Worm (Caenorhabditis elegans): ENCODE results near the gene vps-41.

vps-41 gene

ce11 chrX:5279170-5279635 lies 4.4 kb upstream of the vps-41 start, which contains the start of gene Y34B4A.2:
Y34B4A.2 (plus strand) TSS chrX:5279497.
- TF ChIP-seq tab-1 (GFP tag; IDR thresholded peaks at IDR 0.05) = no peak
- TF ChIP-seq flt-1 (GFP tag; IDR thresholded peaks at IDR 0.05) = 0 out of 2 replicates have a peak, but pooled peaks have one; percentile 37
- no peak for TF ChIP-seq ztf-23 (GFP tag; IDR thresholded peaks at IDR 0.05)
- TF ChIP-seq med-1 (GFP tag; optimal IDR thresholded peaks at IDR 0.05; ENCODE audit: insufficient read depth) = no peak
- no peak for TF ChIP-seq ref-1 (GFP tag; conservative IDR thresholded peaks at IDR 0.05)

ce11 chrX:5279674-5280073 lies 4.0 kb upstream of the vps-41 start, which contains the start of gene rga-8:
rga-8 (minus strand) TSS chrX:5279774.
- TF ChIP-seq tab-1 (GFP tag; IDR thresholded peaks at IDR 0.05) (no peak), cog-1 (tag; optimal IDR thresholded peaks at IDR 0.05) (no peak), ztf-23 (GFP tag; IDR thresholded peaks at IDR 0.05) (no peak), T22C8.4 (GFP tag; IDR thresholded peaks at IDR 0.05) (no peak), flt-1 (GFP tag; IDR thresholded peaks at IDR 0.05) (no peak), ref-1 (GFP tag; conservative IDR thresholded peaks at IDR 0.05) (no peak), ztf-29 (GFP tag; IDR thresholded peaks at IDR 0.05) (no peak), med-1 (GFP tag; optimal IDR thresholded peaks at IDR 0.05; ENCODE audit: insufficient read depth) (no peak), klf-2 (GFP tag; conservative IDR thresholded peaks at IDR 0.05) (no peak)

DNA sequence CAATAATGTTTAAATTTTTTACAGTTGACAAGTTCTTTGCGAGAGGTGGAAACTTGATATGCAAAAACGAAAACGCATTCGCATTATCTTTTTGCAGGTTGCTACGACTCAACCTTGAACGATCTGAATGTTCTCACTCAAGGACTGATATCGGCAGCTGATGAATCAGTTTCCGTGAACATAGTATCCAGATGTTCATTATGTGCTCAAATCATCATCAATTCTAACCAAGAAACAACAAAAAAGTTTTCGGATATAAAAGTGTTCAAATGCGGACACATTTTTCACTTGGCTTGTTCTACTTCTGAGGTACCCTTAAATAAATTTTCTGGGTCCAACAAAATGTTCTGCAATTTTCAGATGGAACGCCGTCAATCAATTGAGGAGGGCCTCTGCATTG lies 5.5 kb downstream of the vps-41 start:
- no peak for TF ChIP-seq flt-1 (GFP tag; IDR thresholded peaks at IDR 0.05)
- no peak for TF ChIP-seq ztf-29 (GFP tag; IDR thresholded peaks at IDR 0.05)
- TF ChIP-seq cog-1 (tag; optimal IDR thresholded peaks at IDR 0.05) = no peak
- TF ChIP-seq T22C8.4 (GFP tag; IDR thresholded peaks at IDR 0.05) = no peak
- TF ChIP-seq ztf-23 (GFP tag; IDR thresholded peaks at IDR 0.05) = no peak
- TF ChIP-seq ref-1 (GFP tag; conservative IDR thresholded peaks at IDR 0.05) = no peak
- TF ChIP-seq klf-2 (GFP tag; conservative IDR thresholded peaks at IDR 0.05) = no peak

ce11 chrX:5293862-5294261 lies 10.2 kb downstream of the vps-41 start:
- TF ChIP-seq tab-1 (GFP tag; IDR thresholded peaks at IDR 0.05) (no peak), cog-1 (tag; optimal IDR thresholded peaks at IDR 0.05) (no peak), klf-2 (GFP tag; conservative IDR thresholded peaks at IDR 0.05) (no peak), T22C8.4 (GFP tag; IDR thresholded peaks at IDR 0.05) (no peak), ref-1 (GFP tag; conservative IDR thresholded peaks at IDR 0.05) (no peak), ztf-29 (GFP tag; IDR thresholded peaks at IDR 0.05) (no peak), flt-1 (GFP tag; IDR thresholded peaks at IDR 0.05) (no peak), med-1 (GFP tag; optimal IDR thresholded peaks at IDR 0.05; ENCODE audit: insufficient read depth) (no peak)

- no peak for TF ChIP-seq tab-1 (GFP tag; IDR thresholded peaks at IDR 0.05)
- no peak for TF ChIP-seq flt-1 (GFP tag; IDR thresholded peaks at IDR 0.05)
- TF ChIP-seq med-1 (GFP tag; optimal IDR thresholded peaks at IDR 0.05; ENCODE audit: insufficient read depth) = no peak
- no peak for TF ChIP-seq cog-1 (tag; optimal IDR thresholded peaks at IDR 0.05)
- no peak for TF ChIP-seq ztf-29 (GFP tag; IDR thresholded peaks at IDR 0.05)
- TF ChIP-seq ref-1 (GFP tag; conservative IDR thresholded peaks at IDR 0.05) = no peak
- no peak for TF ChIP-seq klf-2 (GFP tag; conservative IDR thresholded peaks at IDR 0.05)
- no peak for TF ChIP-seq ztf-23 (GFP tag; IDR thresholded peaks at IDR 0.05)
- no peak for TF ChIP-seq T22C8.4 (GFP tag; IDR thresholded peaks at IDR 0.05)
These were observed 14.4 kb downstream of the vps-41 start, which contains the start of gene ift-81 for ce11 chrX:5297942-5298611. ift-81 (plus strand) TSS chrX:5298561.

ce11 chrX:5303500-5303899 lies 19.9 kb downstream of the vps-41 start, which contains the start of gene ags-3:
ags-3 (minus strand) TSS chrX:5303600.
- no peak for TF ChIP-seq ztf-29 (GFP tag; IDR thresholded peaks at IDR 0.05)
- TF ChIP-seq flt-1 (GFP tag; IDR thresholded peaks at IDR 0.05) = no peak
- TF ChIP-seq ref-1 (GFP tag; conservative IDR thresholded peaks at IDR 0.05) = no peak
- TF ChIP-seq T22C8.4 (GFP tag; IDR thresholded peaks at IDR 0.05) = no peak
- TF ChIP-seq cog-1 (tag; optimal IDR thresholded peaks at IDR 0.05) = no peak
- no peak for TF ChIP-seq ztf-23 (GFP tag; IDR thresholded peaks at IDR 0.05)
- no peak for TF ChIP-seq klf-2 (GFP tag; conservative IDR thresholded peaks at IDR 0.05)
- no peak for TF ChIP-seq med-1 (GFP tag; optimal IDR thresholded peaks at IDR 0.05; ENCODE audit: insufficient read depth)
- no peak for TF ChIP-seq tab-1 (GFP tag; IDR thresholded peaks at IDR 0.05)

- TF ChIP-seq ztf-29 (GFP tag; IDR thresholded peaks at IDR 0.05) (peak; percentile 40; the same call in 1 of the 2 replicates), ztf-23 (GFP tag; IDR thresholded peaks at IDR 0.05) (no peak), ref-1 (GFP tag; conservative IDR thresholded peaks at IDR 0.05) (no peak), med-1 (GFP tag; optimal IDR thresholded peaks at IDR 0.05; ENCODE audit: insufficient read depth) (no peak), T22C8.4 (GFP tag; IDR thresholded peaks at IDR 0.05) (no peak)
These were observed 26.0 kb downstream of the vps-41 start for ce11 chrX:5309622-5310021.

DNA sequence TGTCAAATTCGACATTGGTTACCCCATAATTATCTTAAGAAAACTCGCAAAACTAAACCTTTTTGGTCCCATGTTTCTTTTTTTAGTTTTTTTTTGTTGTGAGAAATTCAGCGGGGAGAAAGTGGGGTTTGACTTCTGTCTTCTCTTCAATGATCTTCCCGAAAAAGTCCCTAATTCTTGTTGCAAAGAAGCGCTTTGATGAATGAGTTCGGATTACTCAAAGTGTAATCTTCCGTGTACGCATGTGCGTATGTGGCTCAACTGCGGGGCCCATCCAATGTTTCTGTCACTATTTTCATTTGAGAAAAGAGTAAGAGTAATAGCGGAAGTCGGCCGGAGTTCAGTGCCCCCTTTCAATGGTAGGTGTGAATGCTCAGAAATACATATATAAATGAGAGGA lies 27.5 kb downstream of the vps-41 start:
- TF ChIP-seq klf-2 (GFP tag; conservative IDR thresholded peaks at IDR 0.05) = no peak
- TF ChIP-seq T22C8.4 (GFP tag; IDR thresholded peaks at IDR 0.05) = no peak
- TF ChIP-seq ztf-29 (GFP tag; IDR thresholded peaks at IDR 0.05) = no peak
- TF ChIP-seq ref-1 (GFP tag; conservative IDR thresholded peaks at IDR 0.05) = no peak
- TF ChIP-seq med-1 (GFP tag; optimal IDR thresholded peaks at IDR 0.05; ENCODE audit: insufficient read depth) = no peak
- no peak for TF ChIP-seq flt-1 (GFP tag; IDR thresholded peaks at IDR 0.05)
- TF ChIP-seq cog-1 (tag; optimal IDR thresholded peaks at IDR 0.05) = no peak
- TF ChIP-seq ztf-23 (GFP tag; IDR thresholded peaks at IDR 0.05) = no peak
- no peak for TF ChIP-seq tab-1 (GFP tag; IDR thresholded peaks at IDR 0.05)

DNA sequence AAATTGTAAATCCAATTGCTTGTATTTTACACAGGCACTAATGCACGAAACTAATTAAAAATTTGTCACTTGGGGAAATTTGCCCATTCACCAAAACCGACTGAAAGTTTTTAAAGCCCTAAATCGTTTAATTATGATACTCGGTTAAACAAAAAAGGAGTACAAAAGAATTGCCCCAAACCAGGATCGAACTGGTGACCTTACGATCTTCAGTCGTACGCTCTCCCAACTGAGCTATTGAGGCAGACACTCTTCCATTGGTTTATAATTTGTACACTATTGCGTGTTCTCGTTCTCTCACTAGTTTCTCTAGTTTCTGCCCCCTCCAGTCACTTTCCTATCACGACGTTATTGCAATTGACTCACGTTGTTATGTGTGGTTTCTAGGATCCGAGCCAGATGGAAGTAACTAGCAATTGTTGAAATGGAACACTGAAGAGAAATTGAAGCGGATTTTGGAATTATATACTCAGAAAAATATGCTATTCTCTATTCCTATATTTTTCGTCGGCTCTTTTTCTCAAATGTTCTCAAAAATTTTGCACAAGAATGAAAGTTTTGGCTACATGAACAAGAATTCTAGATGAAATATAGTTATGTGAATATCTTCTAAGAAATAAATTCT lies 35.7 kb downstream of the vps-41 start:
- peak; percentile 24 for TF ChIP-seq cog-1 (tag; optimal IDR thresholded peaks at IDR 0.05)
- TF ChIP-seq ref-1 (GFP tag; conservative IDR thresholded peaks at IDR 0.05) = peak; percentile 73
- peak; percentile 72; the same call in 1 of the 2 replicates for TF ChIP-seq ztf-29 (GFP tag; IDR thresholded peaks at IDR 0.05)
- TF ChIP-seq tab-1 (GFP tag; IDR thresholded peaks at IDR 0.05) = peak; percentile 89
- peak; percentile 75 for TF ChIP-seq T22C8.4 (GFP tag; IDR thresholded peaks at IDR 0.05)
- TF ChIP-seq klf-2 (GFP tag; conservative IDR thresholded peaks at IDR 0.05) = peak; percentile 37; the same call in 1 of the 2 replicates
- TF ChIP-seq flt-1 (GFP tag; IDR thresholded peaks at IDR 0.05) = peak; percentile 94
- peak; percentile 88 for TF ChIP-seq ztf-23 (GFP tag; IDR thresholded peaks at IDR 0.05)
- peak; percentile 67 for TF ChIP-seq med-1 (GFP tag; optimal IDR thresholded peaks at IDR 0.05; ENCODE audit: insufficient read depth)
